Fruit fly (Drosophila melanogaster) Kc167 (cell line): ENCODE data around the gene ath.

Source experiments
- Myc ChIP-seq: fragments of >200 bp; optimal IDR thresholded peaks from 2 replicates; lab custom pipeline; 2017; ENCODE audit warnings: missing external identifiers
- Sin3A ChIP-seq: fragments of >200 bp; optimal IDR thresholded peaks from 2 replicates; lab custom pipeline; 2018; ENCODE audit warnings: missing external identifiers
- h ChIP-seq: fragments of >200 bp; optimal IDR thresholded peaks from 3 replicates; lab custom pipeline; 2018; ENCODE audit warnings: missing external identifiers
- insv ChIP-seq: fragments of >200 bp; optimal IDR thresholded peaks from 3 replicates; lab custom pipeline; 2018; ENCODE audit warnings: missing external identifiers
- psq ChIP-seq: fragments of >200 bp; optimal IDR thresholded peaks from 2 replicates; lab custom pipeline; 2017; ENCODE audit warnings: missing external identifiers
- ttk ChIP-seq: sonication (Bioruptor generic); optimal IDR thresholded peaks from 2 replicates; lab custom pipeline; 2017; ENCODE audit warnings: missing external identifiers

ath gene

dm6 chr2L:10208799-10209794, 1.8 kb upstream of the ath start, which contains the start of gene CG5731:
Gene CG5731, minus strand, starts transcription at chr2L:10209744.
- TF ChIP-seq insv (lab: Kevin White, UChicago): no peak
- TF ChIP-seq h: no peak
- TF ChIP-seq Myc (lab: Kevin White, UChicago): no peak
- TF ChIP-seq psq: no peak
- TF ChIP-seq ttk (lab: Kevin White, UChicago): no peak
- TF ChIP-seq Sin3A: no peak

- TF ChIP-seq Sin3A: no peak
- TF ChIP-seq h: no peak
- TF ChIP-seq Myc (lab: Kevin White, UChicago): no peak
- TF ChIP-seq psq: no peak
- TF ChIP-seq insv (lab: Kevin White, UChicago): no peak
- no peak for TF ChIP-seq ttk (lab: Kevin White, UChicago)
These were observed 9.1 kb downstream of the ath start for dm6 chr2L:10220010-10220409.

dm6 chr2L:10220501-10221386, 9.8 kb downstream of the ath start, which contains the start of the genes Npc1a and Prosalpha6:
Gene Npc1a, minus strand, starts transcription at chr2L:10221216.
Gene Prosalpha6, plus strand, starts transcription at chr2L:10221351.
- TF ChIP-seq h: no peak
- TF ChIP-seq Sin3A: no peak
- no peak for TF ChIP-seq Myc (lab: Kevin White, UChicago)
- no peak for TF ChIP-seq ttk (lab: Kevin White, UChicago)
- TF ChIP-seq insv (lab: Kevin White, UChicago): no peak
- TF ChIP-seq psq: no peak

- TF ChIP-seq insv (lab: Kevin White, UChicago) (no peak), h (no peak), psq (no peak), ttk (lab: Kevin White, UChicago) (no peak), Sin3A (no peak), Myc (lab: Kevin White, UChicago) (no peak)
These were observed 10.4 kb downstream of the ath start for dm6 chr2L:10221387-10221705.

- no peak for TF ChIP-seq Myc (lab: Kevin White, UChicago)
- TF ChIP-seq psq: no peak
These were observed 11.7 kb downstream of the ath start, which contains the start of gene Bcs1 for dm6 chr2L:10222550-10223231. Gene Bcs1, plus strand, starts transcription at chr2L:10222657.

dm6 chr2L:10226213-10226723, 15.3 kb downstream of the ath start:
- TF ChIP-seq psq: no peak
- no peak for TF ChIP-seq ttk (lab: Kevin White, UChicago)
- no peak for TF ChIP-seq h
- TF ChIP-seq Myc (lab: Kevin White, UChicago): no peak
- no peak for TF ChIP-seq insv (lab: Kevin White, UChicago)
- no peak for TF ChIP-seq Sin3A

- TF ChIP-seq Sin3A (no peak), insv (lab: Kevin White, UChicago) (no peak), Myc (lab: Kevin White, UChicago) (no peak), ttk (lab: Kevin White, UChicago) (no peak), psq (no peak), h (no peak)
These were observed 15.9 kb downstream of the ath start, which contains the start of gene CG5708 for dm6 chr2L:10226724-10227407. Gene CG5708, minus strand, starts transcription at chr2L:10226808.

dm6 chr2L:10230455-10230854, 19.5 kb downstream of the ath start:
- TF ChIP-seq Sin3A (no peak), h (no peak), insv (lab: Kevin White, UChicago) (no peak), Myc (lab: Kevin White, UChicago) (no peak), psq (no peak), ttk (lab: Kevin White, UChicago) (no peak)

dm6 chr2L:10231092-10231494, 20.1 kb downstream of the ath start:
- TF ChIP-seq insv (lab: Kevin White, UChicago) (no peak), Myc (lab: Kevin White, UChicago) (no peak), ttk (lab: Kevin White, UChicago) (no peak), Sin3A (no peak)

- TF ChIP-seq ttk (lab: Kevin White, UChicago) (no peak), Myc (lab: Kevin White, UChicago) (no peak), insv (lab: Kevin White, UChicago) (no peak), h (no peak), Sin3A (no peak), psq (no peak)
These were observed 20.6 kb downstream of the ath start, which contains the start of gene ova for dm6 chr2L:10231510-10231909. Gene ova, minus strand, starts transcription at chr2L:10231692.
